Worm (Caenorhabditis elegans): ENCODE measurements around the gene F47B8.4.

The F47B8.4 gene

DNA sequence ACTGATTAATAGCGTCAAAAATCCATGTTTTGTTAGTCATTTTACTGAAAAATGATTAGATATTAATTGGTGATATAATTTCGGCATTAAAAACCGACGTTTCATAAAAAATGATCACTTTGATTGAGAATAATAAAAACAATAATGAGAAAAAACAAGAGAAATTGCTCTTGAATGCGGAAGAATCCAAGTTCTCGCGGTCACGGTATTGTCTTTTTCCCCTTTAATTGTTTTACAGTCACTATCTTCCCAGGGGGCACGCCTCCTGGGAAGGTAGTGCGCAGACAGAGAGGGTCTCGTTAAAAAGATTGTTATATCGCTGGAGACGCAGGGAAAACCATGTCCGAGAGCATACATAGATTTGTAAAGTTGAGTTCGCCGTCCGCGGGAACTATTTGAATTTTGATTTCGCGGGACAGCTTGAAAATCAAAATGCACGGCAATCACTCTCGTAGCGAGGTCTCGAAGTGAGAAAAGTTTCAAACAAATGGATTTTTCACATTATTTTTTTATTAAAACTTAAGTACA, 30.7 kb downstream of the F47B8.4 start, which contains the start of gene F14D7.2:
Gene F14D7.2, minus strand, starts transcription at position 51 of the 528 bp plus-strand sequence.
- no peak for TF ChIP-seq tbx-8 (GFP tag; optimal IDR thresholded peaks at IDR 0.05)
- TF ChIP-seq unc-39 (tag; optimal IDR thresholded peaks at IDR 0.05) = no peak
- TF ChIP-seq flh-1 (GFP tag; optimal IDR thresholded peaks at IDR 0.05) = no peak
- no peak for TF ChIP-seq elt-3 (tag; optimal IDR thresholded peaks at IDR 0.05)
- TF ChIP-seq nhr-2 (tag; optimal IDR thresholded peaks at IDR 0.05) = no peak
- TF ChIP-seq drap-1 (GFP tag; optimal IDR thresholded peaks at IDR 0.05) = no peak
- no peak for TF ChIP-seq unc-120 (tag; optimal IDR thresholded peaks at IDR 0.05; ENCODE audit: poor library complexity, severe bottlenecking)
- no peak for TF ChIP-seq nhr-76 (tag; optimal IDR thresholded peaks at IDR 0.05)
- no peak for TF ChIP-seq lsy-2 (tag; optimal IDR thresholded peaks at IDR 0.05)
- no peak for TF ChIP-seq ceh-39 (tag; optimal IDR thresholded peaks at IDR 0.05)
- TF ChIP-seq ham-2 (GFP tag; optimal IDR thresholded peaks at IDR 0.05) = no peak
- TF ChIP-seq zip-8 (tag; optimal IDR thresholded peaks at IDR 0.05) = no peak
- TF ChIP-seq elt-1 (tag; optimal IDR thresholded peaks at IDR 0.05; ENCODE audit: borderline replicate concordance, insufficient read depth) = no peak

DNA sequence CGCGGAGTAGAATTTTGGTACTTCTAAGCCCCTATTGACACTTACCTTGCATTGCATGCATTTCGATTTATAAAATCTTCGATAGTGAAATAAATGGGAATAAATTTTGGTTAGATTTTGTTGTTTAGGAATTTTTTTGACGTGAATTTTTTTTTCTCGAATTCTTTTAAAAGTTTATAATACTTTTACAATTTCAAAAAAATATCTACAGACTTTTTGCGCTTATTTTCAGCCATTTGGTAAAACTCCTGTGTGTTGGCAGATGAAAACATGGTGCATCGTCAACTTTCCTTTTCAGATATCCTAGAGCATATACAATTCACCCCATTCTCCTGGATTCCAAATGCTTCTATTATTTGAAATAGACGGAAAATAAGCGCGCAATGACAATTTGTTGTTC, 33.8 kb downstream of the F47B8.4 start, which contains the start of gene F14D7.18:
Gene F14D7.18, minus strand, starts transcription at position 101 of the 400 bp plus-strand sequence.
- TF ChIP-seq ceh-83 (GFP tag; optimal IDR thresholded peaks at IDR 0.05) (no peak), lin-32 (GFP tag; optimal IDR thresholded peaks at IDR 0.05) (no peak), flh-1 (GFP tag; optimal IDR thresholded peaks at IDR 0.05) (no peak), zip-8 (tag; optimal IDR thresholded peaks at IDR 0.05) (no peak), drap-1 (GFP tag; optimal IDR thresholded peaks at IDR 0.05) (no peak), unc-120 (tag; optimal IDR thresholded peaks at IDR 0.05; ENCODE audit: poor library complexity, severe bottlenecking) (no peak), sem-2 (GFP tag; optimal IDR thresholded peaks at IDR 0.05) (no peak), mab-5 (tag; optimal IDR thresholded peaks at IDR 0.05) (no peak), lin-13 (tag; optimal IDR thresholded peaks at IDR 0.05) (no peak), mls-2 (tag; optimal IDR thresholded peaks at IDR 0.05) (no peak), bed-3 (GFP tag; optimal IDR thresholded peaks at IDR 0.05) (no peak), pha-4 (tag; optimal IDR thresholded peaks at IDR 0.05) (no peak), hlh-1 (tag; optimal IDR thresholded peaks at IDR 0.05) (no peak), snpc-4 (tag; optimal IDR thresholded peaks at IDR 0.05) (no peak), tbx-8 (GFP tag; optimal IDR thresholded peaks at IDR 0.05) (no peak), M03D4.4 (tag; optimal IDR thresholded peaks at IDR 0.05) (no peak)

DNA sequence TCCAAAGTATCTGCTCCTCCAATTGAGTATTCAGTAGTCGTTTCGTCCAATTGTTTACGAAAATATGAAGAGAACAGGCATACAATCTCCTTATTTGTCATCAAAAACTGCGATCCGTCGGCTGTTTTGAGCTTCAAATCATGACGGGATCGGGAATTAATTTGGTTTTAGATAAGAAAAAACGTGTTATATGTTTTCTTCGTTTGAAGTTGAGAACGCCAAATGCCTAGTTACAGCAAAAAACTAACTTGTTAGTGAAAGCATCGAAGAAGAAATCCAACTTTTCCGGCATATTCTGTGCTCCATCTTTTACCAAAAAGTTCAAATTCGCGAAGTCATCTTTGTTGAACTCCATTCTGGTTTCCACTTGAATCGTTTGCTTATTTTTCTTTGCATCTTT, 35.1 kb downstream of the F47B8.4 start, which contains the start of gene F14D7.1:
Gene F14D7.1, minus strand, starts transcription at position 101 of the 400 bp plus-strand sequence.
- TF ChIP-seq flh-1 (GFP tag; optimal IDR thresholded peaks at IDR 0.05) (no peak), zip-8 (tag; optimal IDR thresholded peaks at IDR 0.05) (no peak), tbx-8 (GFP tag; optimal IDR thresholded peaks at IDR 0.05) (no peak), ces-1 (GFP tag; optimal IDR thresholded peaks at IDR 0.05) (no peak), nhr-2 (tag; optimal IDR thresholded peaks at IDR 0.05) (no peak), drap-1 (GFP tag; optimal IDR thresholded peaks at IDR 0.05) (no peak), nhr-76 (tag; optimal IDR thresholded peaks at IDR 0.05) (no peak), elt-3 (tag; optimal IDR thresholded peaks at IDR 0.05) (no peak), ham-2 (GFP tag; optimal IDR thresholded peaks at IDR 0.05) (no peak), elt-1 (tag; optimal IDR thresholded peaks at IDR 0.05; ENCODE audit: borderline replicate concordance, insufficient read depth) (no peak), M03D4.4 (tag; optimal IDR thresholded peaks at IDR 0.05) (no peak), nhr-12 (tag; optimal IDR thresholded peaks at IDR 0.05) (no peak), lin-13 (tag; optimal IDR thresholded peaks at IDR 0.05) (no peak), blmp-1 (tag; optimal IDR thresholded peaks at IDR 0.05) (no peak)

DNA sequence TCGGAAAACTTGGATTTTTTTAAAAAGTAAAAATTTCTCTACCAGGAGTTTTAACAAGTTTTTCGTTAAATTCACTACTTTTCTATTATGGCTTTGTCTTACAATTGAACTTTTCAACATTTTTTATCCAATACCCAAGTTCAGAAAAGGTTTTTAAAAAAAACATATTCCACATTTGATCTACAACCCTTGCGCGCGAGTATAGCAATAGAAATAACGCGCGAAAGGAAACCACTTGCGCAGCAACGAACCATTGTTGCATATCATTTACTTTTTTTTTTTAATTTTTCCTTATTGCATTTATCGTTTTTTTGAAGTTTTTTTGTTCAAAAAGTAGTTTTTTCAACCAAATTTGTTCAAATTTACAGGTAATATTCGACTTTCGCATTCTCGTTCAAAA, 38.7 kb downstream of the F47B8.4 start, which contains the start of gene F40G12.11:
Gene F40G12.11, plus strand, starts transcription at position 369 of the 400 bp plus-strand sequence.
- TF ChIP-seq ceh-83 (GFP tag; optimal IDR thresholded peaks at IDR 0.05) = no peak

DNA sequence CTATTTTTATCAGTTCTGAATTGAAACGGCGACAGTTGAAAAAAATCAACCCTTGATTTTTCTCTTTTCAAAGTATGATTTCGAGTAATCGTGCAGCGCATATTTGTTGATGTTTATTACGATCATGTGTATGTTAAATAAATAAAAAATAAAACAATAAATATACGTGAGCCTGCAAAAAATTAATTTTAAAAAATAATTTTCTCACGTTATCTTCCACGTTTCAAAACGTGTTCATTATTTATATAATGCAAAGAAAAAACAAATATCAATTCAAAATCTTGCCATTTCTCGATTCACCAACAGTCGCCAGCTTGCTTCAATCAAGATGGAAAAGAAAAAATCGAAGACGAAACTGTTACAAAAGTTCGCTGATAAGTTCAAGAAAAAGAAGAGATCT, 41.2 kb downstream of the F47B8.4 start, which contains the start of gene F40G12.10:
Gene F40G12.10, plus strand, starts transcription at position 301 of the 400 bp plus-strand sequence.
- TF ChIP-seq mab-5 (tag; optimal IDR thresholded peaks at IDR 0.05) (no peak), pha-4 (tag; optimal IDR thresholded peaks at IDR 0.05) (no peak), nhr-76 (tag; optimal IDR thresholded peaks at IDR 0.05) (no peak), ceh-83 (GFP tag; optimal IDR thresholded peaks at IDR 0.05) (no peak), mep-1 (tag; optimal IDR thresholded peaks at IDR 0.05) (no peak), flh-1 (GFP tag; optimal IDR thresholded peaks at IDR 0.05) (no peak), nhr-28 (tag; optimal IDR thresholded peaks at IDR 0.05) (no peak), M03D4.4 (tag; optimal IDR thresholded peaks at IDR 0.05) (no peak), ceh-39 (tag; optimal IDR thresholded peaks at IDR 0.05) (no peak), ham-2 (GFP tag; optimal IDR thresholded peaks at IDR 0.05) (no peak), bed-3 (GFP tag; optimal IDR thresholded peaks at IDR 0.05) (no peak), tbx-8 (GFP tag; optimal IDR thresholded peaks at IDR 0.05) (no peak), lsy-2 (tag; optimal IDR thresholded peaks at IDR 0.05) (no peak), nhr-2 (tag; optimal IDR thresholded peaks at IDR 0.05) (no peak)

Measured in whole organism, mixed stage, embryonic.